Worm (Caenorhabditis elegans): Measurements from ENCODE around the gene srw-40.

Gene srw-40

DNA sequence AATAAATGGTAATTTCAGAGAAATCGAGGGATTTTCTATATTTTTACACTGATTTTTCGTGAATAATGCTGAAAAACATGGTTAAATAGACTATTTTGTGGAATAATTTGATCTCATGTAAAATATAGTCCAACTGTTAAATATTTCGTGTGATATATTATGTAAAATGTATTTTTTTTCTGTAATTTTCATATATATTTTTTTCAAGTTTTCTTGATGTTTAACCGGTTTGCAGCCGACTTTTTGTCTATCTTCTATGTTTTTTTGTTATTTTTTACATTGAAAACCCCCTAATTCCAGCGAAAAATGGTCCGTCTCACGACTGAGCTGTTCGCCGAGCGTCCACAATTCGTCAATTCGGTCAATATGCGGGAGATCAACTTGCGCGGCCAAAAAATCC, 8.2 kb upstream of the srw-40 start, which contains the start of gene mog-2:
mog-2 (plus strand) TSS at position 301 of the 400 bp plus-strand sequence.
- no peak for TF ChIP-seq skn-1 (tag; optimal IDR thresholded peaks at IDR 0.05)
- no peak for TF ChIP-seq pqm-1 (tag; optimal IDR thresholded peaks at IDR 0.05)
- no peak for TF ChIP-seq nhr-23 (tag; optimal IDR thresholded peaks at IDR 0.05)
- no peak for TF ChIP-seq ceh-28 (tag; optimal IDR thresholded peaks at IDR 0.05)
- no peak for TF ChIP-seq ztf-11 (tag; optimal IDR thresholded peaks at IDR 0.05)
- TF ChIP-seq ama-1 (optimal IDR thresholded peaks at IDR 0.05), result no peak
- no peak for TF ChIP-seq ceh-82 (tag; optimal IDR thresholded peaks at IDR 0.05)
- no peak for TF ChIP-seq nhr-25 (tag; optimal IDR thresholded peaks at IDR 0.05)
- no peak for TF ChIP-seq zag-1 (tag; optimal IDR thresholded peaks at IDR 0.05)
- TF ChIP-seq nhr-237 (tag; optimal IDR thresholded peaks at IDR 0.05), result no peak
- no peak for TF ChIP-seq mml-1 (tag; optimal IDR thresholded peaks at IDR 0.05)
- TF ChIP-seq nhr-76 (tag; optimal IDR thresholded peaks at IDR 0.05), result no peak
- TF ChIP-seq ceh-9 (tag; optimal IDR thresholded peaks at IDR 0.05), result no peak
- no peak for TF ChIP-seq unc-62 (GFP tag; optimal IDR thresholded peaks at IDR 0.05)
- TF ChIP-seq lin-15B (tag; optimal IDR thresholded peaks at IDR 0.05), result no peak
- no peak for TF ChIP-seq nhr-77 (tag; optimal IDR thresholded peaks at IDR 0.05)
- no peak for TF ChIP-seq mdl-1 (tag; optimal IDR thresholded peaks at IDR 0.05)
- TF ChIP-seq aly-2 (tag; optimal IDR thresholded peaks at IDR 0.05), result no peak
- no peak for TF ChIP-seq fkh-2 (tag; optimal IDR thresholded peaks at IDR 0.05)

- TF ChIP-seq nfya-1 (tag; optimal IDR thresholded peaks at IDR 0.05; ENCODE audit: insufficient read depth) (peak; percentile 43), jun-1 (tag; optimal IDR thresholded peaks at IDR 0.05) (no peak), pha-4 (tag; optimal IDR thresholded peaks at IDR 0.05) (peak; percentile 63), hmg-11 (tag; optimal IDR thresholded peaks at IDR 0.05) (peak; percentile 85), nhr-23 (tag; optimal IDR thresholded peaks at IDR 0.05) (peak; percentile 9), ama-1 (optimal IDR thresholded peaks at IDR 0.05) (no peak)
Measured at ce11 chrII:4322871-4323270, 7.0 kb upstream of the srw-40 start, which contains the start of gene H20J04.6. Gene H20J04.6, plus strand, starts transcription at chrII:4323256.

ce11 chrII:4321766-4322165, 5.9 kb upstream of the srw-40 start, which contains the start of gene Y52E8A.1:
Gene Y52E8A.1, plus strand, starts transcription at chrII:4322066.
- TF ChIP-seq R02D3.7 (tag; optimal IDR thresholded peaks at IDR 0.05) (no peak), ceh-82 (tag; optimal IDR thresholded peaks at IDR 0.05) (no peak), nhr-67 (tag; optimal IDR thresholded peaks at IDR 0.05) (no peak), lsy-12 (tag; optimal IDR thresholded peaks at IDR 0.05) (no peak), nhr-12 (tag; optimal IDR thresholded peaks at IDR 0.05) (no peak), lin-39 (tag; optimal IDR thresholded peaks at IDR 0.05) (no peak), egl-5 (tag; optimal IDR thresholded peaks at IDR 0.05) (no peak), zag-1 (tag; optimal IDR thresholded peaks at IDR 0.05) (no peak), aly-2 (tag; optimal IDR thresholded peaks at IDR 0.05) (no peak), hmg-11 (tag; optimal IDR thresholded peaks at IDR 0.05) (no peak), ama-1 (optimal IDR thresholded peaks at IDR 0.05) (no peak), elt-3 (tag; optimal IDR thresholded peaks at IDR 0.05) (no peak), nhr-28 (tag; optimal IDR thresholded peaks at IDR 0.05) (no peak), mml-1 (tag; optimal IDR thresholded peaks at IDR 0.05) (no peak), mdl-1 (tag; optimal IDR thresholded peaks at IDR 0.05) (no peak), nhr-11 (tag; optimal IDR thresholded peaks at IDR 0.05) (no peak), sea-2 (GFP tag; optimal IDR thresholded peaks at IDR 0.05) (no peak), tbx-2 (tag; optimal IDR thresholded peaks at IDR 0.05) (no peak)

DNA sequence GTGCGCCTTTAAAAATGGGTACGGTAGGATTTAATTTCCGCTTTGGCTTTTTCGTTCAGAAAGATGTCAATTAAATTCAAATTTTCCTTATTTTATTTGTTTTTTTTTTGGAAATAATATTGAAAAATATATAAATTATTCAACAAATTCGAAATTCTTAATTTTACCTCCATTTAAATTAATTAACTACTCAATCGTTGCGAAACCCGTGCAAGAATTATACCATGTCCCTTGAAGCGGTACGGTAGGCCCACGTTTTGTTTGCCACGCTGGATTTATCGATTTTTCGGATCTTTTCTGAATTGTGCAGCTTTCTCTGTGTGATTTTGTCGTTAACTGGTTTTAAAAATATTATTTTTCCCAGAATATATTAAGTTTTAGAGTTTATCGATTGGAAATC, 4.5 kb upstream of the srw-40 start, which contains the start of gene Y52E8A.2:
Y52E8A.2 (plus strand) TSS at position 382 of the 400 bp plus-strand sequence.
- TF ChIP-seq mdl-1 (tag; optimal IDR thresholded peaks at IDR 0.05), result no peak
- no peak for TF ChIP-seq ceh-9 (tag; optimal IDR thresholded peaks at IDR 0.05)
- no peak for TF ChIP-seq fos-1 (tag; optimal IDR thresholded peaks at IDR 0.05)

ce11 chrII:4319537-4320019, 3.7 kb upstream of the srw-40 start, which contains the start of gene Y52E8A.6:
Gene Y52E8A.6, minus strand, starts transcription at chrII:4319969.
- no peak for TF ChIP-seq nhr-12 (tag; optimal IDR thresholded peaks at IDR 0.05)
- no peak for TF ChIP-seq mml-1 (tag; optimal IDR thresholded peaks at IDR 0.05)
- no peak for TF ChIP-seq ceh-16 (tag; optimal IDR thresholded peaks at IDR 0.05)
- TF ChIP-seq nhr-23 (tag; optimal IDR thresholded peaks at IDR 0.05), result no peak
- TF ChIP-seq unc-62 (GFP tag; optimal IDR thresholded peaks at IDR 0.05), result no peak
- no peak for TF ChIP-seq nhr-25 (tag; optimal IDR thresholded peaks at IDR 0.05)
- TF ChIP-seq fos-1 (tag; optimal IDR thresholded peaks at IDR 0.05), result no peak
- TF ChIP-seq mdl-1 (tag; optimal IDR thresholded peaks at IDR 0.05), result no peak
- TF ChIP-seq nhr-77 (tag; optimal IDR thresholded peaks at IDR 0.05), result no peak
- TF ChIP-seq nhr-67 (tag; optimal IDR thresholded peaks at IDR 0.05), result no peak
- TF ChIP-seq fkh-2 (tag; optimal IDR thresholded peaks at IDR 0.05), result no peak
- TF ChIP-seq ZK546.5 (tag; optimal IDR thresholded peaks at IDR 0.05), result no peak
- no peak for TF ChIP-seq snpc-4 (tag; optimal IDR thresholded peaks at IDR 0.05)
- no peak for TF ChIP-seq unc-39 (tag; optimal IDR thresholded peaks at IDR 0.05)
- no peak for TF ChIP-seq R02D3.7 (tag; optimal IDR thresholded peaks at IDR 0.05)
- TF ChIP-seq elt-1 (tag; optimal IDR thresholded peaks at IDR 0.05), result no peak
- TF ChIP-seq pha-4 (tag; optimal IDR thresholded peaks at IDR 0.05), result no peak
- TF ChIP-seq ama-1 (optimal IDR thresholded peaks at IDR 0.05), result no peak

All from whole organism, L3 larva.